Fruit fly (Drosophila melanogaster): Measurements from ENCODE around the gene CG5321.

Gene CG5321

dm6 chrX:14717245-14717644, 37.9 kb downstream of the CG5321 start (continued):
- no peak for TF ChIP-seq HLH4C (GFP tag; IDR thresholded peaks at IDR 0.05; ENCODE audit: partially characterized antibody)
- peak; percentile 24 for TF ChIP-seq lbe (GFP tag; optimal IDR thresholded peaks at IDR 0.05)
- TF ChIP-seq Drgx (GFP tag; IDR thresholded peaks at IDR 0.05), result peak; percentile 60
- no peak for TF ChIP-seq pros (GFP tag; optimal IDR thresholded peaks at IDR 0.05)
- TF ChIP-seq CG11504 (tag; optimal IDR thresholded peaks at IDR 0.05), result peak; percentile 81
- no peak for TF ChIP-seq sc (optimal IDR thresholded peaks at IDR 0.05)
- TF ChIP-seq sc (GFP tag; optimal IDR thresholded peaks at IDR 0.05), result peak; percentile 83
- TF ChIP-seq Dip2 (GFP tag; IDR thresholded peaks at IDR 0.05), result no peak
- TF ChIP-seq Scr (GFP tag; IDR thresholded peaks at IDR 0.05; ENCODE audit: partially characterized antibody), result no peak
- TF ChIP-seq crc (GFP tag; optimal IDR thresholded peaks at IDR 0.05), result peak; percentile 72
- peak; percentile 43 for TF ChIP-seq CG2120 (GFP tag; optimal IDR thresholded peaks at IDR 0.05)
- peak; percentile 30 for TF ChIP-seq nmo (GFP tag; optimal IDR thresholded peaks at IDR 0.05)
- TF ChIP-seq CG11695 (GFP tag; IDR thresholded peaks at IDR 0.05), result peak; percentile 82; the same call in 2 of the 3 replicates
- TF ChIP-seq BEAF-32 (GFP tag; optimal IDR thresholded peaks at IDR 0.05), result no peak
- TF ChIP-seq Vsx1 (GFP tag; optimal IDR thresholded peaks at IDR 0.05), result peak; percentile 90
- no peak for TF ChIP-seq hbn (GFP tag; IDR thresholded peaks at IDR 0.05; ENCODE audit: partially characterized antibody)
- peak; percentile 65 for TF ChIP-seq CoRest (tag; optimal IDR thresholded peaks at IDR 0.05)
- TF ChIP-seq Nf-YC (tag; optimal IDR thresholded peaks at IDR 0.05), result peak; percentile 54
- TF ChIP-seq grau (tag; optimal IDR thresholded peaks at IDR 0.05), result peak; percentile 49
- TF ChIP-seq Hr51 (GFP tag; optimal IDR thresholded peaks at IDR 0.05), result peak; percentile 61 to 75
- peak; percentile 37 for TF ChIP-seq Myb (GFP tag; optimal IDR thresholded peaks at IDR 0.05)
- TF ChIP-seq Mrtf (GFP tag; IDR thresholded peaks at IDR 0.05), result peak; percentile 64; the same call in 2 of the 3 replicates
- no peak for TF ChIP-seq Dll (GFP tag; IDR thresholded peaks at IDR 0.05; ENCODE audit: partially characterized antibody)
- no peak for TF ChIP-seq usp (GFP tag; optimal IDR thresholded peaks at IDR 0.05)
- TF ChIP-seq gcm2 (GFP tag; optimal IDR thresholded peaks at IDR 0.05), result no peak
- 0 out of 2 replicates have a peak, but pooled peaks have one; percentile 15 for TF ChIP-seq peb (GFP tag; IDR thresholded peaks at IDR 0.05)
- TF ChIP-seq Hr3 (GFP tag; optimal IDR thresholded peaks at IDR 0.05), result peak; percentile 39
- TF ChIP-seq dpn (GFP tag; optimal IDR thresholded peaks at IDR 0.05), result peak; percentile 63 to 65
- peak; percentile 58 for TF ChIP-seq CG17802 (tag; optimal IDR thresholded peaks at IDR 0.05)
- peak; percentile 44; the same call in 1 of the 2 replicates for TF ChIP-seq CG9932 (GFP tag; IDR thresholded peaks at IDR 0.05)
- TF ChIP-seq abd-A (tag; optimal IDR thresholded peaks at IDR 0.05), result no peak
- peak; percentile 4 for TF ChIP-seq Ssrp (tag; optimal IDR thresholded peaks at IDR 0.05)
- no peak for TF ChIP-seq Hmx (GFP tag; optimal IDR thresholded peaks at IDR 0.05)
- TF ChIP-seq D19B (GFP tag; optimal IDR thresholded peaks at IDR 0.05), result peak; percentile 16
- TF ChIP-seq Sin3A (optimal IDR thresholded peaks at IDR 0.05), result no peak
- peak; percentile 61 for TF ChIP-seq CG32767 (GFP tag; IDR thresholded peaks at IDR 0.05)
- TF ChIP-seq Aef1 (GFP tag; IDR thresholded peaks at IDR 0.05), result peak; percentile 38; the same call in 2 of the 3 replicates
- peak; percentile 44 for TF ChIP-seq CG4282 (GFP tag; optimal IDR thresholded peaks at IDR 0.05)
- peak; percentile 70 for TF ChIP-seq slp2 (GFP tag; optimal IDR thresholded peaks at IDR 0.05)
- TF ChIP-seq CG13287 (GFP tag; IDR thresholded peaks at IDR 0.05; ENCODE audit: partially characterized antibody), result no peak
- peak; percentile 88 for TF ChIP-seq BtbVII (GFP tag; optimal IDR thresholded peaks at IDR 0.05)
- TF ChIP-seq sd (tag; optimal IDR thresholded peaks at IDR 0.05), result peak; percentile 39
- peak; percentile 86 for TF ChIP-seq odd (GFP tag; optimal IDR thresholded peaks at IDR 0.05)
- no peak for TF ChIP-seq CG13894 (tag; optimal IDR thresholded peaks at IDR 0.05)
- TF ChIP-seq dmrt11E (tag; optimal IDR thresholded peaks at IDR 0.05), result peak; percentile 59
- TF ChIP-seq CG11723 (GFP tag; optimal IDR thresholded peaks at IDR 0.05), result peak; percentile 82
- TF ChIP-seq salm (tag; optimal IDR thresholded peaks at IDR 0.05), result peak; percentile 75
- no peak for TF ChIP-seq tll (GFP tag; optimal IDR thresholded peaks at IDR 0.05)
- TF ChIP-seq CG9437 (GFP tag; optimal IDR thresholded peaks at IDR 0.05), result no peak
- TF ChIP-seq repo (GFP tag; optimal IDR thresholded peaks at IDR 0.05), result peak; percentile 61

Data from whole organism, embryonic.